Fruit fly (Drosophila melanogaster) whole organism, embryonic: ENCODE data around the gene CG32271.

Experiments
- Adf1 ChIP-seq: fragments of 200-800 bp; sonication (Bioruptor generic); IDR thresholded peaks from 2 replicates; pipeline ENCODE4 v1.3.6; 2022; ENCODE audit warnings: missing biosample characterization, missing genetic modification characterization
- CG10209 ChIP-seq: fragments of 200-800 bp; sonication (Bioruptor generic); optimal IDR thresholded peaks from 3 replicates; lab custom pipeline; 2017; ENCODE audit warnings: missing biosample characterization, mild to moderate bottlenecking, missing genetic modification characterization, missing genetic modification reagents
- CG10366 ChIP-seq: fragments of 200-800 bp; sonication (Bioruptor generic); IDR thresholded peaks from 2 replicates; pipeline ENCODE4 v1.3.6; 2022; ENCODE audit warnings: missing biosample characterization, missing genetic modification characterization
- CG10462 ChIP-seq: fragments of 200-800 bp; sonication (Bioruptor generic); optimal IDR thresholded peaks from 2 replicates; lab custom pipeline; 2016; ENCODE audit warnings: missing biosample characterization, missing genetic modification characterization
- CG11093 ChIP-seq: fragments of 200-800 bp; sonication (Bioruptor generic); IDR thresholded peaks from 3 replicates; pipeline ENCODE4 v1.3.6; 2022; ENCODE audit warnings: missing biosample characterization, missing genetic modification characterization
- CG14050 ChIP-seq: fragments of 200-800 bp; sonication (Bioruptor generic); IDR thresholded peaks from 3 replicates; pipeline ENCODE4 v1.3.6; 2022; ENCODE audit warnings: missing biosample characterization, missing genetic modification characterization
- CG14860 ChIP-seq: fragments of 200-800 bp; sonication (Bioruptor generic); IDR thresholded peaks from 3 replicates; pipeline ENCODE4 v1.3.6; 2022; ENCODE audit warnings: missing biosample characterization, missing genetic modification characterization; ENCODE audit not compliant: partially characterized antibody
- CG14965 ChIP-seq: fragments of 200-800 bp; sonication (Bioruptor generic); optimal IDR thresholded peaks from 2 replicates; lab custom pipeline; 2016; ENCODE audit warnings: missing biosample characterization, missing genetic modification characterization, borderline replicate concordance
- CG1603 ChIP-seq: fragments of 200-800 bp; sonication (Bioruptor generic); optimal IDR thresholded peaks from 2 replicates; lab custom pipeline; 2019; ENCODE audit warnings: missing biosample characterization, mild to moderate bottlenecking, missing genetic modification characterization, moderate library complexity
- CG17186 ChIP-seq: fragments of 200-800 bp; sonication (Bioruptor generic); optimal IDR thresholded peaks from 3 replicates; lab custom pipeline; 2017; ENCODE audit warnings: missing biosample characterization, missing genetic modification reagents, missing genetic modification characterization
- CG17385 ChIP-seq: fragments of 200-800 bp; sonication (Bioruptor generic); optimal IDR thresholded peaks from 3 replicates; lab custom pipeline; 2018; ENCODE audit warnings: missing biosample characterization, mild to moderate bottlenecking, missing genetic modification characterization
- CG17568 ChIP-seq: fragments of 200-800 bp; sonication (Bioruptor generic); optimal IDR thresholded peaks from 2 replicates; lab custom pipeline; 2018; ENCODE audit warnings: missing biosample characterization, mild to moderate bottlenecking, missing genetic modification characterization, moderate library complexity
- CG18011 ChIP-seq: fragments of 200-800 bp; sonication (Bioruptor generic); optimal IDR thresholded peaks from 2 replicates; lab custom pipeline; 2017; ENCODE audit warnings: missing biosample characterization, missing genetic modification characterization, mild to moderate bottlenecking, moderate library complexity, missing genotype
- CG2712 ChIP-seq: fragments of 200-800 bp; optimal IDR thresholded peaks from 3 replicates; lab custom pipeline; 2019; ENCODE audit warnings: missing biosample characterization, mild to moderate bottlenecking, missing genetic modification characterization, moderate library complexity
- CG30403 ChIP-seq: fragments of 200-800 bp; sonication (Bioruptor generic); optimal IDR thresholded peaks from 3 replicates; lab custom pipeline; 2016; ENCODE audit warnings: missing biosample characterization, missing genetic modification characterization
- CG3163 ChIP-seq: fragments of 200-800 bp; sonication (Bioruptor generic); optimal IDR thresholded peaks from 3 replicates; lab custom pipeline; 2016; ENCODE audit warnings: missing biosample characterization, missing genetic modification characterization
- CG34376 ChIP-seq: fragments of 200-800 bp; sonication (Bioruptor generic); optimal IDR thresholded peaks from 2 replicates; lab custom pipeline; 2018; ENCODE audit warnings: missing biosample characterization, mild to moderate bottlenecking, missing genetic modification characterization
- CG43689 ChIP-seq: fragments of 200-800 bp; sonication (Bioruptor generic); IDR thresholded peaks from 2 replicates; pipeline ENCODE4 v1.3.6; 2022; ENCODE audit warnings: missing biosample characterization, missing genetic modification characterization
- CG6683 ChIP-seq: fragments of 200-800 bp; sonication (Bioruptor generic); optimal IDR thresholded peaks from 2 replicates; lab custom pipeline; 2017; ENCODE audit warnings: missing biosample characterization, mild to moderate bottlenecking, missing genetic modification characterization, missing genetic modification reagents
- CG6813 ChIP-seq: fragments of 200-800 bp; sonication (Bioruptor generic); optimal IDR thresholded peaks from 2 replicates; lab custom pipeline; 2017; ENCODE audit warnings: missing biosample characterization, missing genetic modification characterization, mild to moderate bottlenecking, moderate library complexity, missing genetic modification reagents
- CG7271 ChIP-seq: fragments of 200-800 bp; sonication (Bioruptor generic); optimal IDR thresholded peaks from 2 replicates; lab custom pipeline; 2018; ENCODE audit warnings: missing biosample characterization, mild to moderate bottlenecking, missing genetic modification characterization, moderate library complexity
- CG7745 ChIP-seq: fragments of 200-800 bp; sonication (Bioruptor generic); optimal IDR thresholded peaks from 2 replicates; lab custom pipeline; 2018; ENCODE audit warnings: missing biosample characterization, mild to moderate bottlenecking, missing genetic modification characterization, moderate library complexity
- CG8359 ChIP-seq: fragments of 200-800 bp; sonication (Bioruptor generic); optimal IDR thresholded peaks from 2 replicates; lab custom pipeline; 2017; ENCODE audit warnings: missing biosample characterization, mild to moderate bottlenecking, missing genetic modification characterization, borderline replicate concordance
- CG9437 ChIP-seq: fragments of 200-800 bp; sonication (Bioruptor generic); optimal IDR thresholded peaks from 2 replicates; lab custom pipeline; 2018; ENCODE audit warnings: missing biosample characterization, mild to moderate bottlenecking, missing genetic modification characterization
- Doc3 ChIP-seq: fragments of 200-800 bp; sonication (Bioruptor generic); IDR thresholded peaks from 3 replicates; pipeline ENCODE4 v1.3.6; 2022; ENCODE audit warnings: missing biosample characterization, missing genetic modification characterization; ENCODE audit not compliant: partially characterized antibody
- Lhr ChIP-seq: fragments of 200-800 bp; sonication (Bioruptor generic); optimal IDR thresholded peaks from 3 replicates; lab custom pipeline; 2017; ENCODE audit warnings: mild to moderate bottlenecking, missing biosample characterization, missing genetic modification reagents, missing genetic modification characterization
- Nf-YC ChIP-seq: fragments of 200-800 bp; optimal IDR thresholded peaks from 3 replicates; lab custom pipeline; 2019; ENCODE audit warnings: missing biosample characterization, mild to moderate bottlenecking, missing genetic modification characterization, moderate library complexity
- Optix ChIP-seq: fragments of 200-800 bp; sonication (Bioruptor generic); IDR thresholded peaks from 3 replicates; pipeline ENCODE4 v1.3.6; 2022; ENCODE audit warnings: missing biosample characterization, missing genetic modification characterization
- Sin3A ChIP-seq: fragments of >200 bp; optimal IDR thresholded peaks from 2 replicates; lab custom pipeline; 2018
- TFAM ChIP-seq: fragments of 200-800 bp; sonication (Bioruptor generic); optimal IDR thresholded peaks from 2 replicates; lab custom pipeline; 2017; ENCODE audit warnings: missing biosample characterization, missing genetic modification characterization, inconsistent platforms
- al ChIP-seq: fragments of 200-800 bp; sonication (Bioruptor generic); IDR thresholded peaks from 2 replicates; pipeline ENCODE4 v1.3.6; 2022; ENCODE audit warnings: missing biosample characterization, missing genetic modification characterization
- ase ChIP-seq: fragments of 200-800 bp; sonication (Bioruptor generic); IDR thresholded peaks from 3 replicates; pipeline ENCODE4 v1.3.6; 2022; ENCODE audit warnings: missing biosample characterization, missing genetic modification characterization
- bcd ChIP-seq: fragments of 200-800 bp; sonication (Bioruptor generic); optimal IDR thresholded peaks from 2 replicates; lab custom pipeline; 2017; ENCODE audit warnings: missing biosample characterization, mild to moderate bottlenecking, missing genetic modification characterization
- br ChIP-seq: fragments of >200 bp; optimal IDR thresholded peaks from 2 replicates; lab custom pipeline; 2017
- cg ChIP-seq: fragments of 200-800 bp; sonication (Bioruptor generic); optimal IDR thresholded peaks from 3 replicates; lab custom pipeline; 2019; ENCODE audit warnings: missing biosample characterization, mild to moderate bottlenecking, missing genetic modification characterization, moderate library complexity
- dati ChIP-seq: fragments of 200-800 bp; sonication (Bioruptor generic); IDR thresholded peaks from 2 replicates; pipeline ENCODE4 v1.3.6; 2022; ENCODE audit warnings: missing biosample characterization, missing genetic modification characterization
- dm ChIP-seq: fragments of 200-800 bp; sonication (Bioruptor generic); optimal IDR thresholded peaks from 3 replicates; lab custom pipeline; 2016; ENCODE audit warnings: missing biosample characterization, missing genetic modification characterization
- ems ChIP-seq: fragments of 200-800 bp; sonication (Bioruptor generic); optimal IDR thresholded peaks from 3 replicates; lab custom pipeline; 2016; ENCODE audit warnings: missing biosample characterization, missing genetic modification characterization
- fd3F ChIP-seq: fragments of 200-800 bp; sonication (Bioruptor generic); optimal IDR thresholded peaks from 2 replicates; lab custom pipeline; 2018; ENCODE audit warnings: missing biosample characterization, mild to moderate bottlenecking, missing genetic modification characterization, moderate library complexity
- gro ChIP-seq: fragments of 200-800 bp; sonication (Bioruptor generic); optimal IDR thresholded peaks from 2 replicates; lab custom pipeline; 2016; ENCODE audit warnings: missing biosample characterization, missing genetic modification characterization
- gsb-n ChIP-seq: fragments of 200-800 bp; sonication (Bioruptor generic); optimal IDR thresholded peaks from 3 replicates; lab custom pipeline; 2018; ENCODE audit warnings: missing biosample characterization, mild to moderate bottlenecking, missing genetic modification characterization
- hth ChIP-seq: fragments of >200 bp; optimal IDR thresholded peaks from 2 replicates; lab custom pipeline; 2017; ENCODE audit warnings: inconsistent platforms
- jigr1 ChIP-seq: fragments of 200-800 bp; sonication (Bioruptor generic); IDR thresholded peaks from 3 replicates; pipeline ENCODE4 v1.3.6; 2022; ENCODE audit warnings: missing biosample characterization, missing genetic modification characterization
- prd ChIP-seq, 3 experiments: fragments of >200 bp in 2 of 3; fragments of 200-800 bp in 1 of 3; sonication (Bioruptor generic) in 1 of 3; optimal IDR thresholded peaks in 2 of 3; IDR thresholded peaks in 1 of 3; 2 replicates in 2 of 3; 3 replicates in 1 of 3; pipeline versions ENCODE4 v1.3.6 to Lab custom; 2017 to 2022; ENCODE audit warnings: missing biosample characterization in 1 of 3, missing genetic modification characterization in 1 of 3
- sens ChIP-seq: fragments of 200-800 bp; sonication (Bioruptor generic); peaks from one replicate; lab custom pipeline; 2016; ENCODE audit warnings: missing biosample characterization, missing genetic modification characterization
- sr ChIP-seq: fragments of 200-800 bp; sonication (Bioruptor generic); IDR thresholded peaks from 3 replicates; pipeline ENCODE4 v1.3.6; 2022; ENCODE audit warnings: missing biosample characterization, missing genetic modification characterization
- stwl ChIP-seq: fragments of 200-800 bp; sonication (Bioruptor generic); optimal IDR thresholded peaks from 3 replicates; lab custom pipeline; 2018; ENCODE audit warnings: missing biosample characterization, mild to moderate bottlenecking, missing genetic modification characterization, moderate library complexity
- tll ChIP-seq, 2 experiments: fragments of 200-800 bp in 1 of 2; fragments of >200 bp in 1 of 2; sonication (Bioruptor generic) in 1 of 2; optimal IDR thresholded peaks; 2 replicates each; lab custom pipeline; 2017 to 2019; ENCODE audit warnings: missing biosample characterization in 2 of 2, missing genetic modification characterization in 2 of 2, mild to moderate bottlenecking in 1 of 2, moderate library complexity in 1 of 2
- ttk ChIP-seq: fragments of 200-800 bp; sonication (Bioruptor generic); IDR thresholded peaks from 2 replicates; pipeline ENCODE4 v2.1.2; 2022; ENCODE audit warnings: missing biosample characterization, missing genetic modification characterization
- vnd ChIP-seq: fragments of 200-800 bp; sonication (Bioruptor generic); IDR thresholded peaks from 3 replicates; pipeline ENCODE4 v1.3.6; 2022; ENCODE audit warnings: missing biosample characterization, missing genetic modification characterization; ENCODE audit not compliant: partially characterized antibody
- vvl ChIP-seq: fragments of 200-800 bp; sonication (Bioruptor generic); IDR thresholded peaks from 2 replicates; pipeline ENCODE4 v1.3.6; 2022; ENCODE audit warnings: missing biosample characterization, missing genetic modification characterization

CG32271 gene

DNA sequence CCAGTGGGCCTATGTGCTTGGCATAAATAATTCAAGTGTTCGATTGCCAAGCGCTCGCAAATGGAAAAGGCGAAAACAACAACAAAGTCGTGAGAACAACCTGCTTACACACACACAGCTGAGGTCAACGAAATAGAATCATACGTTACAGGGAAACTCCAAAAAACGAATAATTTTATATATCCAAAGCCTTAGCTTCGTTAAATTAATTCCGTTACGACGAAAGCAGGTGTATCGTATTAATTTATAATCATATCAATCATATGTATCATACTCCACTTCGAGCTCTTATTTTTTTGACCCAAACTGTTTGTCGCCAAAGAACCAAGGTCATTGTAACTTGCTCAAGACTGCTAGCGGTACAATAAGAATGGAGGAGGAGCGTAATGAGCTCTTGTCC is 23.5 kb downstream of the CG32271 start (continued):
- TF ChIP-seq CG6813 (peak; percentile 79), gsb-n (peak; percentile 83), jigr1 (GFP tag; lab: Robert Waterston, UW) (peak; percentile 23; the same call in 1 of the 3 replicates), Optix (GFP tag; lab: Robert Waterston, UW) (peak; percentile 78), dm (peak; percentile 59), CG8359 (GFP tag; lab: Kevin White, UChicago) (peak; percentile 79), CG17186 (GFP tag; lab: Kevin White, UChicago) (peak; percentile 18), vnd (GFP tag; lab: Robert Waterston, UW) (no peak), ttk (peak; percentile 75), CG11093 (GFP tag; lab: Robert Waterston, UW) (peak; percentile 86), sr (GFP tag; lab: Robert Waterston, UW) (peak; percentile 46; the same call in 1 of the 3 replicates), dati (peak; percentile 77), CG10462 (GFP tag; lab: Kevin White, UChicago) (peak; percentile 64), CG34376 (peak; percentile 59), CG14050 (peak; percentile 68), Lhr (GFP tag; lab: Kevin White, UChicago) (peak; percentile 34), ase (GFP tag; lab: Robert Waterston, UW) (peak; percentile 82), CG18011 (GFP tag; lab: Kevin White, UChicago) (peak; percentile 69), CG17568 (GFP tag; lab: Kevin White, UChicago) (no peak), Doc3 (no peak), sens (GFP tag; lab: Kevin White, UChicago) (peak; percentile 97), vvl (GFP tag; lab: Robert Waterston, UW) (peak; percentile 94), CG30403 (GFP tag; lab: Kevin White, UChicago) (peak; percentile 86), CG43689 (GFP tag; lab: Robert Waterston, UW) (no peak), CG14860 (GFP tag; lab: Robert Waterston, UW) (no peak), stwl (tag; lab: Kevin White, UChicago) (no peak), fd3F (GFP tag; lab: Kevin White, UChicago) (peak; percentile 80), br (lab: Kevin White, UChicago) (no peak), CG3163 (GFP tag; lab: Kevin White, UChicago) (no peak), CG9437 (GFP tag; lab: Kevin White, UChicago) (peak; percentile 63), gro (GFP tag; lab: Kevin White, UChicago) (peak; percentile 94), bcd (GFP tag; lab: Kevin White, UChicago) (peak; percentile 88), CG10209 (GFP tag; lab: Kevin White, UChicago) (peak; percentile 79), ems (GFP tag; lab: Kevin White, UChicago) (peak; percentile 88), CG14965 (GFP tag; lab: Kevin White, UChicago) (peak; percentile 50), Adf1 (GFP tag; lab: Robert Waterston, UW) (peak; percentile 41; the same call in 1 of the 2 replicates), CG17385 (GFP tag; lab: Kevin White, UChicago) (peak; percentile 82), cg (GFP tag; lab: Kevin White, UChicago) (no peak), CG10366 (GFP tag; lab: Robert Waterston, UW) (peak; percentile 77), Sin3A (no peak), CG1603 (tag; lab: Kevin White, UChicago) (peak; percentile 90), Nf-YC (tag; lab: Kevin White, UChicago) (no peak), CG6683 (peak; percentile 79), TFAM (GFP tag; lab: Kevin White, UChicago) (peak; percentile 27), prd (optimal IDR thresholded peaks at IDR 0.05; lab: Kevin White, UChicago) (no peak), prd (GFP tag; IDR thresholded peaks at IDR 0.05; lab: Robert Waterston, UW) (peak; percentile 94), CG7271 (tag; lab: Kevin White, UChicago) (peak; percentile 55), tll (GFP tag; optimal IDR thresholded peaks at IDR 0.05; lab: Kevin White, UChicago) (no peak), hth (lab: Kevin White, UChicago) (no peak), al (peak; percentile 76), CG2712 (tag; lab: Kevin White, UChicago) (peak; percentile 92), CG7745 (tag; lab: Kevin White, UChicago) (no peak)
